Fruit fly (Drosophila melanogaster): Measurements from ENCODE around the gene Ets21C.

DNA sequence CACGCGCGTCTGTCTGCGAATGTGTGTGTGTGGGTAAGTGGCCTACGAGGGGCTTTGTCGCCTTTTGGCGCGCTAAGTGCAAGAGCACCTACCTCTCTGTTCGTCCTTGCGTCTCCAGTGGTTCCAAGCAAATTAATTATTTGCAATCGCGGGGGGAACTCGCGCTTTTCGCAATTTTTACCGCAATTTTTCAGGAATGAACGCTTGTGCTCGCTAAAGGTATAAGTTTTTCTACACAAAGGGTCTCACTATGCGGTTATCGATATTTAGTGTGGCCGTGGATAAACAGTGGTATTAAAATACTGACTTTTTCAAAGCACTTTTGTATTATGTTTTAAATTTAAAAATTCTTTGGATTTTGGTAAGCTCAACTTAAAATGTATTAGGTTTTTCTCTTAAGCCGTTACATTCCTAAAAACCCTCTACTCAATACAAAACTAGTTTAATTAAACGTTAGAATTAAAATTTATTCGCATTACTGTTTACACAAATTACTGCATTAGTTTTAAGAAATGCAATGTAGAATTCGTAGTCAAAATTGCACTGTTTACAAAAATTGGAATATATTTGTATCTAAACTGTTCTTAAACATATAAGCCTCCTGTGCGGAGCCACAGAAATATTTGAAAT, 10.3 kb downstream of the Ets21C start, which contains the start of gene lwr:
- TF ChIP-seq CG17359 (tag; optimal IDR thresholded peaks at IDR 0.05) (no peak), ac (GFP tag; optimal IDR thresholded peaks at IDR 0.05) (no peak), CG18764 (GFP tag; optimal IDR thresholded peaks at IDR 0.05) (no peak), ftz-f1 (GFP tag; optimal IDR thresholded peaks at IDR 0.05) (no peak), psq (GFP tag; optimal IDR thresholded peaks at IDR 0.05) (no peak), CG33557 (GFP tag; optimal IDR thresholded peaks at IDR 0.05) (no peak), Gug (GFP tag; IDR thresholded peaks at IDR 0.05) (no peak), CG11456 (GFP tag; IDR thresholded peaks at IDR 0.05) (no peak), Asciz (GFP tag; optimal IDR thresholded peaks at IDR 0.05) (no peak), CG11093 (GFP tag; IDR thresholded peaks at IDR 0.05) (no peak), ham (GFP tag; IDR thresholded peaks at IDR 0.05) (no peak), Scr (GFP tag; IDR thresholded peaks at IDR 0.05; ENCODE audit: partially characterized antibody) (peak; percentile 57)

All from whole organism, embryonic.